Worm (Caenorhabditis elegans) whole organism, young adult: ENCODE results near the gene C33H5.2.

Experiments used
- B0035.1 ChIP-seq: sonication (generic microtip); optimal IDR thresholded peaks from 2 replicates; lab custom pipeline; 2016; ENCODE audit warnings: missing genetic modification characterization, mild to moderate bottlenecking, missing compliant biosample characterization, missing genotype, missing genetic modification reagents
- B0336.3 ChIP-seq: fragments of 200-800 bp; sonication (Bioruptor generic); IDR thresholded peaks from 2 replicates; pipeline ENCODE4 v1.3.6; 2022; ENCODE audit warnings: missing genetic modification characterization, missing compliant biosample characterization
- C06A6.2 ChIP-seq: fragments of 200-800 bp; sonication (Bioruptor generic); conservative IDR thresholded peaks from 2 replicates; pipeline ENCODE4 v1.3.6; 2022; ENCODE audit warnings: missing genetic modification characterization, missing compliant biosample characterization
- F33H1.4 ChIP-seq: fragments of 200-800 bp; sonication (Bioruptor generic); IDR thresholded peaks from 2 replicates; pipeline ENCODE4 v1.3.6; 2022; ENCODE audit warnings: missing genetic modification reagents, missing genetic modification characterization, missing compliant biosample characterization
- F49E8.2 ChIP-seq: sonication (generic microtip); optimal IDR thresholded peaks from 3 replicates; lab custom pipeline; 2017; ENCODE audit warnings: missing genetic modification characterization, mild to moderate bottlenecking, missing compliant biosample characterization, antibody characterized with exemption, moderate library complexity; ENCODE audit not compliant: insufficient read depth
- F55B11.4 ChIP-seq: sonication (generic microtip); optimal IDR thresholded peaks from 2 replicates; lab custom pipeline; 2016; ENCODE audit warnings: missing compliant biosample characterization, missing genetic modification characterization, borderline replicate concordance; ENCODE audit not compliant: insufficient read depth
- F57C9.4 ChIP-seq: sonication (generic microtip); optimal IDR thresholded peaks from 2 replicates; lab custom pipeline; 2017; ENCODE audit warnings: mild to moderate bottlenecking, missing genetic modification characterization, missing compliant biosample characterization
- Y53F4B.3 ChIP-seq: fragments of 200-800 bp; sonication (Bioruptor generic); IDR thresholded peaks from 2 replicates; pipeline ENCODE4 v1.3.6; 2022; ENCODE audit warnings: missing genetic modification reagents, missing genetic modification characterization, missing compliant biosample characterization
- Y67H2A.10 ChIP-seq: fragments of 200-800 bp; sonication (Bioruptor generic); conservative IDR thresholded peaks from 2 replicates; pipeline ENCODE4 v1.3.6; 2022; ENCODE audit warnings: missing genetic modification reagents, missing genetic modification characterization, missing compliant biosample characterization
- aptf-2 ChIP-seq: fragments of 200-800 bp; sonication (Bioruptor generic); conservative IDR thresholded peaks from 2 replicates; pipeline ENCODE4 v1.3.6; 2022; ENCODE audit warnings: missing genetic modification reagents, missing genetic modification characterization, missing compliant biosample characterization
- attf-5 ChIP-seq: fragments of 200-800 bp; sonication (Bioruptor generic); optimal IDR thresholded peaks from 2 replicates; lab custom pipeline; 2018; ENCODE audit warnings: mild to moderate bottlenecking, missing genetic modification characterization, missing compliant biosample characterization
- bed-2 ChIP-seq: fragments of 200-800 bp; sonication (Bioruptor generic); IDR thresholded peaks from 2 replicates; pipeline ENCODE4 v1.3.6; 2022; ENCODE audit warnings: missing genetic modification reagents, missing genetic modification characterization, missing compliant biosample characterization
- cebp-1 ChIP-seq, 2 experiments: fragments of 200-800 bp in 1 of 2; sonication (Bioruptor generic) in 1 of 2; sonication (generic microtip) in 1 of 2; IDR thresholded peaks in 1 of 2; optimal IDR thresholded peaks in 1 of 2; 2 replicates each; pipeline versions ENCODE4 v1.3.6 to Lab custom; 2017 to 2022; ENCODE audit warnings: missing compliant biosample characterization in 2 of 2, missing genetic modification characterization in 2 of 2, mild to moderate bottlenecking in 1 of 2, missing genetic modification reagents in 1 of 2, moderate library complexity in 1 of 2
- cebp-2 ChIP-seq: fragments of 200-800 bp; sonication (Bioruptor generic); IDR thresholded peaks from 2 replicates; pipeline ENCODE4 v1.3.6; 2022; ENCODE audit warnings: missing genetic modification characterization, missing compliant biosample characterization
- die-1 ChIP-seq: sonication (generic microtip); optimal IDR thresholded peaks from 2 replicates; lab custom pipeline; 2016; ENCODE audit warnings: missing genotype, mild to moderate bottlenecking, missing genetic modification characterization, missing compliant biosample characterization
- dox-1 ChIP-seq: fragments of 200-800 bp; sonication (Bioruptor generic); IDR thresholded peaks from 2 replicates; pipeline ENCODE4 v1.3.6; 2022; ENCODE audit warnings: missing genetic modification reagents, missing genetic modification characterization, missing compliant biosample characterization
- ets-4 ChIP-seq: fragments of 200-800 bp; sonication (Bioruptor generic); optimal IDR thresholded peaks from 2 replicates; lab custom pipeline; 2018; ENCODE audit warnings: mild to moderate bottlenecking, missing genetic modification characterization, missing compliant biosample characterization
- fkh-3 ChIP-seq: sonication (generic microtip); optimal IDR thresholded peaks from 2 replicates; lab custom pipeline; 2016; ENCODE audit warnings: mild to moderate bottlenecking, missing genetic modification characterization, missing compliant biosample characterization
- hlh-12 ChIP-seq: sonication (generic microtip); optimal IDR thresholded peaks from 2 replicates; lab custom pipeline; 2016; ENCODE audit warnings: missing genetic modification characterization, missing compliant biosample characterization
- hlh-26 ChIP-seq: fragments of 200-800 bp; sonication (Bioruptor generic); conservative IDR thresholded peaks from 2 replicates; pipeline ENCODE4 v1.3.6; 2022; ENCODE audit warnings: missing genetic modification reagents, missing genetic modification characterization, missing compliant biosample characterization
- hsf-1 ChIP-seq: fragments of 200-800 bp; sonication (Bioruptor generic); IDR thresholded peaks from 2 replicates; pipeline ENCODE4 v1.3.6; 2022; ENCODE audit warnings: missing genetic modification reagents, missing genetic modification characterization, missing compliant biosample characterization
- let-526 ChIP-seq: fragments of 200-800 bp; sonication (Bioruptor generic); IDR thresholded peaks from 2 replicates; pipeline ENCODE4 v1.3.6; 2022; ENCODE audit warnings: missing genetic modification reagents, missing genetic modification characterization, missing compliant biosample characterization
- let-607 ChIP-seq, 2 experiments: fragments of 200-800 bp in 1 of 2; sonication (Bioruptor generic) in 1 of 2; sonication (generic microtip) in 1 of 2; optimal IDR thresholded peaks; 2 replicates each; lab custom pipeline; 2016 to 2018; ENCODE audit warnings: mild to moderate bottlenecking in 2 of 2, missing compliant biosample characterization in 2 of 2, missing genetic modification characterization in 2 of 2, moderate library complexity in 2 of 2, missing genotype in 1 of 2
- lin-40 ChIP-seq: sonication (generic microtip); optimal IDR thresholded peaks from 2 replicates; lab custom pipeline; 2016; ENCODE audit warnings: missing genetic modification characterization, mild to moderate bottlenecking, missing compliant biosample characterization, missing genotype, missing genetic modification reagents
- lin-54 ChIP-seq: fragments of 200-800 bp; sonication (Bioruptor generic); optimal IDR thresholded peaks from 2 replicates; lab custom pipeline; 2018; ENCODE audit warnings: mild to moderate bottlenecking, missing genetic modification characterization, missing compliant biosample characterization
- lsl-1 ChIP-seq: fragments of 200-800 bp; sonication (Bioruptor generic); optimal IDR thresholded peaks from 2 replicates; lab custom pipeline; 2018; ENCODE audit warnings: mild to moderate bottlenecking, missing genetic modification characterization, moderate library complexity, missing compliant biosample characterization
- lsy-27 ChIP-seq: sonication (generic microtip); optimal IDR thresholded peaks from 2 replicates; lab custom pipeline; 2017; ENCODE audit warnings: missing genetic modification characterization, mild to moderate bottlenecking, missing compliant biosample characterization, antibody characterized with exemption, missing genotype, borderline replicate concordance; ENCODE audit not compliant: insufficient read depth
- madf-6 ChIP-seq: fragments of 200-800 bp; sonication (Bioruptor generic); IDR thresholded peaks from 2 replicates; pipeline ENCODE4 v1.3.6; 2022; ENCODE audit warnings: missing genetic modification reagents, missing genetic modification characterization, missing compliant biosample characterization
- mcd-1 ChIP-seq: fragments of 200-800 bp; sonication (Bioruptor generic); IDR thresholded peaks from 2 replicates; pipeline ENCODE4 v1.3.6; 2022; ENCODE audit warnings: missing genetic modification reagents, missing genetic modification characterization, missing compliant biosample characterization
- mel-28 ChIP-seq: sonication (generic microtip); optimal IDR thresholded peaks from 2 replicates; lab custom pipeline; 2016; ENCODE audit warnings: borderline replicate concordance, mild to moderate bottlenecking, missing genetic modification characterization, missing compliant biosample characterization
- mxl-1 ChIP-seq: sonication (generic microtip); optimal IDR thresholded peaks from 2 replicates; lab custom pipeline; 2016; ENCODE audit warnings: missing genetic modification characterization, missing compliant biosample characterization
- nhr-120 ChIP-seq: fragments of 200-800 bp; sonication (Bioruptor generic); IDR thresholded peaks from 2 replicates; pipeline ENCODE4 v1.3.6; 2022; ENCODE audit warnings: missing genetic modification characterization, missing compliant biosample characterization
- nhr-27 ChIP-seq: fragments of 200-800 bp; sonication (Bioruptor generic); optimal IDR thresholded peaks from 2 replicates; lab custom pipeline; 2018; ENCODE audit warnings: mild to moderate bottlenecking, missing genetic modification characterization, moderate library complexity, missing compliant biosample characterization
- nhr-80 ChIP-seq: sonication (generic microtip); optimal IDR thresholded peaks from 2 replicates; lab custom pipeline; 2016; ENCODE audit warnings: missing genetic modification characterization, missing compliant biosample characterization
- snpc-1.3 ChIP-seq: sonication (generic microtip); optimal IDR thresholded peaks from 2 replicates; lab custom pipeline; 2017; ENCODE audit warnings: missing genetic modification characterization, mild to moderate bottlenecking, missing compliant biosample characterization, antibody characterized with exemption, moderate library complexity, missing genotype, missing genetic modification reagents; ENCODE audit not compliant: insufficient read depth
- sptf-2 ChIP-seq: fragments of 200-800 bp; sonication (Bioruptor generic); optimal IDR thresholded peaks from 2 replicates; lab custom pipeline; 2018; ENCODE audit warnings: mild to moderate bottlenecking, missing genetic modification characterization, missing compliant biosample characterization
- tbp1 ChIP-seq: fragments of 200-800 bp; sonication (Bioruptor generic); optimal IDR thresholded peaks from 2 replicates; lab custom pipeline; 2018; ENCODE audit warnings: mild to moderate bottlenecking, missing genetic modification characterization, missing compliant biosample characterization
- unc-130 ChIP-seq: sonication (generic microtip); optimal IDR thresholded peaks from 2 replicates; lab custom pipeline; 2016; ENCODE audit warnings: missing genetic modification reagents, missing genetic modification characterization, missing compliant biosample characterization
- xnd-1 ChIP-seq: sonication (generic microtip); optimal IDR thresholded peaks from 2 replicates; lab custom pipeline; 2016; ENCODE audit warnings: missing genotype, missing genetic modification reagents, missing genetic modification characterization, missing compliant biosample characterization
- zim-3 ChIP-seq: sonication (generic microtip); optimal IDR thresholded peaks from 2 replicates; lab custom pipeline; 2017; ENCODE audit warnings: mild to moderate bottlenecking, missing genetic modification characterization, moderate library complexity, missing compliant biosample characterization
- ztf-18 ChIP-seq: sonication (generic microtip); optimal IDR thresholded peaks from 2 replicates; lab custom pipeline; 2016; ENCODE audit warnings: missing genotype, mild to moderate bottlenecking, missing genetic modification characterization, missing compliant biosample characterization
- ztf-25 ChIP-seq: fragments of 200-800 bp; sonication (Bioruptor generic); IDR thresholded peaks from 2 replicates; pipeline ENCODE4 v1.3.6; 2022; ENCODE audit warnings: missing genetic modification reagents, missing genetic modification characterization, missing compliant biosample characterization
- ztf-28 ChIP-seq: fragments of 200-800 bp; sonication (Bioruptor generic); IDR thresholded peaks from 2 replicates; pipeline ENCODE4 v1.3.6; 2022; ENCODE audit warnings: missing genetic modification reagents, missing genetic modification characterization, missing compliant biosample characterization

Gene C33H5.2

DNA sequence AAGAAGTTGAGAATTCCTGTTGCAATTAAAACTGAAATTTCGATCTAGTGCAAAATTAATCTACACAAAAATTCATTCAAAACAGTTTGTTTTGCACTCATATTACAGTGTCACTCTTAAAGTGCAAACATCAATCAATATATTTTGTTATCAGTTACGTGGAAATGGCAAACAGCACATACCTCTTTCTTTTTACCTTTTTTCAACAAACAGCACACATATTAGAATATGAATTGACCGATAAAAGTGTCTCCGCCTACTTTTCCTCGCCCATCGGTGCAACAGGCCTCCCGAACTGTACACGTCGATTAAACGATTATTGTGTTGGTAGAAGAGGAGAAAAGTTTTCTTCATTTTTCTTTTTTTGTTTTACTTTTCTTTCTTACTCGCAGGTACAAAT is 36.4 kb downstream of the C33H5.2 start:
- TF ChIP-seq nhr-80 (peak; percentile 94), ets-4 (peak; percentile 26), lsy-27 (tag; lab: Kevin White, UChicago) (no peak), attf-5 (GFP tag; lab: Kevin White, UChicago) (peak; percentile 17), let-607 (tag; optimal IDR thresholded peaks at IDR 0.05; lab: Kevin White, UChicago) (peak; percentile 49 to 65), fkh-3 (tag; lab: Kevin White, UChicago) (no peak)
- TF ChIP-seq, all 124 proteins: peak for 4

ce11 chrIV:7844333-7844973 is 39.6 kb downstream of the C33H5.2 start:
- TF ChIP-seq bed-2: no peak
- TF ChIP-seq dox-1 (GFP tag; lab: Robert Waterston, UW): no peak
- TF ChIP-seq lin-40 (tag; lab: Kevin White, UChicago): peak; percentile 1
- TF ChIP-seq nhr-80: peak; percentile 81
- no peak for TF ChIP-seq die-1 (tag; lab: Kevin White, UChicago)
- no peak for TF ChIP-seq ztf-28 (GFP tag; lab: Robert Waterston, UW)
- TF ChIP-seq madf-6 (GFP tag; lab: Robert Waterston, UW): no peak
- no peak for TF ChIP-seq B0035.1 (tag; lab: Kevin White, UChicago)
- no peak for TF ChIP-seq snpc-1.3 (tag; lab: Kevin White, UChicago)
- TF ChIP-seq Y53F4B.3 (GFP tag; lab: Robert Waterston, UW): no peak
- TF ChIP-seq let-526 (GFP tag; lab: Robert Waterston, UW): no peak
- TF ChIP-seq ztf-18: no peak
- no peak for TF ChIP-seq F55B11.4 (tag; lab: Kevin White, UChicago)
- TF ChIP-seq mel-28 (tag; lab: Kevin White, UChicago): no peak
- no peak for TF ChIP-seq zim-3 (tag; lab: Kevin White, UChicago)
- TF ChIP-seq lsl-1 (GFP tag; lab: Kevin White, UChicago): no peak
- TF ChIP-seq tbp1 (GFP tag; lab: Kevin White, UChicago): peak; percentile 15

DNA sequence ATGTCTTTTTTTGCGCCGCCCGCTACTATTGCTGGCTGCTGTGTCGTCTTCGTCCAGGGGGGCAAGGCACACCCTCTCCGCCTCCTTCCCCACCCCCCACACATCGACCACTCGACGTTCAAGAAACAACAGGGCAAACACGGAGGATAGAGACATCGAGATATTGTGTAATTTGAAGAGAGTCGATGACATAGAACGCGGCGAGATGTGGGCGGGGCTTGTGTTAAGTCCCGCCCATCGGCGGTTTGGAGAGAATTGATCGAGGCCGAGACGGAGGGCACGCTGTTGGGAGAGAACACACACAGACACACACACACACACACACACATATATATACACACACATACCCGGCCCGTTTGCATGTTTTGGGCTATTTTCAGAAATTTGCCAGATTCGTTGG is 40.7 kb downstream of the C33H5.2 start:
- TF ChIP-seq let-526 (GFP tag; lab: Robert Waterston, UW) (no peak), aptf-2 (GFP tag; lab: Robert Waterston, UW) (no peak), cebp-2 (no peak), fkh-3 (tag; lab: Kevin White, UChicago) (no peak), sptf-2 (GFP tag; lab: Kevin White, UChicago) (no peak), ztf-18 (peak; percentile 39), F49E8.2 (tag; lab: Kevin White, UChicago) (no peak), hlh-12 (tag; lab: Kevin White, UChicago) (no peak), Y67H2A.10 (GFP tag; lab: Robert Waterston, UW) (no peak), hlh-26 (GFP tag; lab: Robert Waterston, UW) (no peak), mel-28 (tag; lab: Kevin White, UChicago) (no peak), hsf-1 (GFP tag; lab: Robert Waterston, UW) (no peak), F57C9.4 (tag; lab: Kevin White, UChicago) (no peak), lin-54 (GFP tag; lab: Kevin White, UChicago) (peak; percentile 22), B0336.3 (GFP tag; lab: Robert Waterston, UW) (peak; percentile 79), F33H1.4 (no peak), zim-3 (tag; lab: Kevin White, UChicago) (no peak), xnd-1 (tag; lab: Kevin White, UChicago) (no peak), mcd-1 (GFP tag; lab: Robert Waterston, UW) (peak; percentile 67), dox-1 (GFP tag; lab: Robert Waterston, UW) (peak; percentile 77; the same call in 1 of the 2 replicates), ztf-28 (GFP tag; lab: Robert Waterston, UW) (no peak), nhr-120 (GFP tag; lab: Robert Waterston, UW) (no peak), nhr-27 (peak; percentile 34), cebp-1 (GFP tag; IDR thresholded peaks at IDR 0.05; lab: Robert Waterston, UW) (no peak), cebp-1 (tag; optimal IDR thresholded peaks at IDR 0.05; lab: Kevin White, UChicago) (peak; percentile 77), unc-130 (no peak), mxl-1 (no peak), C06A6.2 (GFP tag; lab: Robert Waterston, UW) (no peak), ztf-25 (GFP tag; lab: Robert Waterston, UW) (no peak)
